Fruit fly (Drosophila melanogaster) Kc167 (cell line): ENCODE results near the gene Ent3.

ENCODE experiments used
- Sin3A ChIP-seq: fragments of >200 bp; optimal IDR thresholded peaks from 2 replicates; lab custom pipeline; 2018; ENCODE audit warnings: missing external identifiers
- h ChIP-seq: fragments of >200 bp; optimal IDR thresholded peaks from 3 replicates; lab custom pipeline; 2018; ENCODE audit warnings: missing external identifiers
- psq ChIP-seq: fragments of >200 bp; optimal IDR thresholded peaks from 2 replicates; lab custom pipeline; 2017; ENCODE audit warnings: missing external identifiers

dm6 chr3L:12831290-12831952 lies 22.0 kb upstream of the Ent3 start:
- TF ChIP-seq psq (lab: Kevin White, UChicago) = no peak
- no peak for TF ChIP-seq h (lab: Kevin White, UChicago)
- no peak for TF ChIP-seq Sin3A (lab: Kevin White, UChicago)
